Fruit fly (Drosophila melanogaster) Kc167 (cell line): ENCODE results near the gene SF1.

Experiments used
- Myc ChIP-seq: fragments of >200 bp; optimal IDR thresholded peaks from 2 replicates; lab custom pipeline; 2017; ENCODE audit warnings: missing external identifiers
- Sin3A ChIP-seq: fragments of >200 bp; optimal IDR thresholded peaks from 2 replicates; lab custom pipeline; 2018; ENCODE audit warnings: missing external identifiers
- h ChIP-seq: fragments of >200 bp; optimal IDR thresholded peaks from 3 replicates; lab custom pipeline; 2018; ENCODE audit warnings: missing external identifiers
- insv ChIP-seq: fragments of >200 bp; optimal IDR thresholded peaks from 3 replicates; lab custom pipeline; 2018; ENCODE audit warnings: missing external identifiers
- psq ChIP-seq: fragments of >200 bp; optimal IDR thresholded peaks from 2 replicates; lab custom pipeline; 2017; ENCODE audit warnings: missing external identifiers
- ttk ChIP-seq: sonication (Bioruptor generic); optimal IDR thresholded peaks from 2 replicates; lab custom pipeline; 2017; ENCODE audit warnings: missing external identifiers

The SF1 gene

DNA sequence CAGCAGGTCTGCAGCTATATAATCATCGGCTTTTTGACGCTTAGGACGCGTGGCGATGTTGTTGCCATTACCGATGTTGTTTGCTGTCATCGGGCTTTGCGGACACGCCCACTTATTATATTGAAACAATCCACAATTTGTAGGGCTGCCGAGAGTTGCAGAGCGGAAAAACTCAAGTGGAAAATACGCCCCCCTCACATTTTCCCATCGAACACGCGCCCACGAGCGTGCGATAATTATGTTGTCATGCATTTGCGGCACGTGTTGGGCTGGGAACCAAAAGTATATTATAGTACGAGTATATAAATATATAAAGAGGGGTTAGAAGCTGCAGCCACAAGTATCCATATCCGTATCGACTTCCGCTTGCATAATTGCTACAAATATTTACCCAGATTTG is 48.6 kb downstream of the SF1 start:
- no peak for TF ChIP-seq Myc
- TF ChIP-seq h (lab: Kevin White, UChicago) = no peak
- no peak for TF ChIP-seq psq (lab: Kevin White, UChicago)
- no peak for TF ChIP-seq Sin3A (lab: Kevin White, UChicago)
- no peak for TF ChIP-seq ttk
- TF ChIP-seq insv (lab: Kevin White, UChicago) = no peak

DNA sequence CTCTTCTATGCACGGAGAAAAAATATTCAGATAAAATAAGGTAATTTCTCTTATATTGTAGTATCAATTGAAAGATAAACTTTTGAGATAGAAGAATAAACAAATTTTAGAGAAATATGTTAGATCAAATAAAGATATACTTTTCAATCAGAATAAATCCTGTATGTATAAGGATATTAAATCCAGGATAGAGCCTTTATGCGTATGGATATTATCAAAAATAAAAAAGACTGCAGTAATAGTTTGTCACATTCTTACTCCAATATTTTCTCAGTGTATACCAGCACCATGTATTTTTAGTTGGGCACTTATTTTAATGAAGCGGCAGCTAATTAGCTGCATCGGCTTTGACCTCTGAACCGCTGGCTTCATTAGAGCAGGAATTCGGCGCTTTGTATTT is 51.6 kb downstream of the SF1 start:
- TF ChIP-seq psq (lab: Kevin White, UChicago) = no peak
- TF ChIP-seq Sin3A (lab: Kevin White, UChicago) = no peak
- TF ChIP-seq ttk = no peak
- TF ChIP-seq h (lab: Kevin White, UChicago) = no peak

DNA sequence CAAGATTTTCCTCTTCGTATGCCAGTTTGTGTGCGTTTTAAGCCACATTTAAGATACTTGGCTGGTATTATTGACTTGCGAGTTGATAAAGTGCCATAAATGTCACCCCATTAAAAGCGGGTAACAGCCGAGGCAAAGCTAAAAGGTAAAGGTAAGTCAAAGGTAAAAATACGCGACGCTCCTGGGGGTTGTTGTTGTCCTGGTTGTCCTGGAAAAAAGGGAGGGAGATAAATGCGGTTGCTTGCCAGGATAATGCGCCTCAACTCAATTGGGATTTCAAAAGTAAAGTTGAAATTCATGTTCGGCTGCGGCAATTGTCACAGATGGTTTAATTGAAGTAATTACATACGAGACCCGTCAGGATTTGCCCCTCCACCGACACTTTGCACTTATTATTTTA is 53.2 kb downstream of the SF1 start:
- TF ChIP-seq insv (lab: Kevin White, UChicago) (no peak), Myc (no peak), h (lab: Kevin White, UChicago) (no peak), psq (lab: Kevin White, UChicago) (no peak), ttk (no peak), Sin3A (lab: Kevin White, UChicago) (no peak)

DNA sequence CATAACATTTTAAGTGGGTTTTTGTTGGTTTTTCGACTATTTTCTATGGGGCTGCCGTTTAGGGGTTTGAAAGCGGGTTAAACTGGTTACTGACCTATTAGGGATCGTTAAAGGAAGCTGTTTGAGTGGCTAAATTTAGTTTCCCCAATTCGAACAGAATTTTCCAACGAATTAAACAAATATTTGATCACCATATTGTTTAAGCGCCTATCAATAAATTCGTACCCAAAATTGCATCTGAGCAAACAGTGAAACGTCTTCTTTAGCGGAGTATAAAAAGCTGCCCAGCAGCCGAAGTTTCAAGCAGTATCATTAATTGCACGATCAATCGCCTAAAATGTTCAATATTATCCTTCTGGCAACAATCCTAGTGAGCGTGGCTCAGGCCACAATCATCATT is 53.9 kb downstream of the SF1 start, which contains the start of gene Sgs5bis:
Gene Sgs5bis, plus strand, starts transcription at position 301 of the 400 bp plus-strand sequence.
- no peak for TF ChIP-seq Sin3A (lab: Kevin White, UChicago)
- no peak for TF ChIP-seq h (lab: Kevin White, UChicago)
- no peak for TF ChIP-seq Myc
- TF ChIP-seq psq (lab: Kevin White, UChicago) = no peak
- TF ChIP-seq ttk = no peak
- TF ChIP-seq insv (lab: Kevin White, UChicago) = no peak
